Fruit fly (Drosophila melanogaster) whole organism, embryonic: ENCODE measurements around the gene Gnmt.

ENCODE experiments used
- Bdp1 ChIP-seq: fragments of 200-800 bp; sonication (Bioruptor generic); optimal IDR thresholded peaks from 3 replicates; lab custom pipeline; 2016; ENCODE audit warnings: missing biosample characterization, missing genetic modification characterization
- Bteb2 ChIP-seq: fragments of 200-800 bp; sonication (Bioruptor generic); optimal IDR thresholded peaks from 2 replicates; lab custom pipeline; 2016; ENCODE audit warnings: missing biosample characterization, missing genetic modification characterization
- CG1024 ChIP-seq: fragments of 200-800 bp; sonication (Bioruptor generic); IDR thresholded peaks from 2 replicates; pipeline ENCODE4 v1.3.6; 2022; ENCODE audit warnings: missing biosample characterization, missing genetic modification characterization
- CG12071 ChIP-seq: fragments of 200-800 bp; sonication (Bioruptor generic); optimal IDR thresholded peaks from 3 replicates; lab custom pipeline; 2018; ENCODE audit warnings: missing biosample characterization, mild to moderate bottlenecking, missing genetic modification characterization
- CG12391 ChIP-seq: fragments of 200-800 bp; sonication (Bioruptor generic); optimal IDR thresholded peaks from 3 replicates; lab custom pipeline; 2018; ENCODE audit warnings: missing biosample characterization, mild to moderate bottlenecking, missing genetic modification characterization, moderate library complexity
- CG12744 ChIP-seq: fragments of 200-800 bp; sonication (Bioruptor generic); optimal IDR thresholded peaks from 2 replicates; lab custom pipeline; 2016; ENCODE audit warnings: missing biosample characterization, missing genetic modification characterization
- CG13424 ChIP-seq: fragments of 200-800 bp; sonication (Bioruptor generic); optimal IDR thresholded peaks from 2 replicates; lab custom pipeline; 2019; ENCODE audit warnings: missing biosample characterization, mild to moderate bottlenecking, missing genetic modification characterization, moderate library complexity
- CG13775 ChIP-seq: fragments of 200-800 bp; sonication (Bioruptor generic); optimal IDR thresholded peaks from 3 replicates; lab custom pipeline; 2017; ENCODE audit warnings: missing biosample characterization, mild to moderate bottlenecking, missing genetic modification characterization
- CG14860 ChIP-seq: fragments of 200-800 bp; sonication (Bioruptor generic); IDR thresholded peaks from 3 replicates; pipeline ENCODE4 v1.3.6; 2022; ENCODE audit warnings: missing biosample characterization, missing genetic modification characterization; ENCODE audit not compliant: partially characterized antibody
- CG15696 ChIP-seq: fragments of 200-800 bp; sonication (Bioruptor generic); optimal IDR thresholded peaks from 2 replicates; lab custom pipeline; 2019; ENCODE audit warnings: missing biosample characterization, mild to moderate bottlenecking, missing genetic modification characterization, moderate library complexity
- CG17912 ChIP-seq: fragments of 200-800 bp; sonication (Bioruptor generic); optimal IDR thresholded peaks from 2 replicates; lab custom pipeline; 2018; ENCODE audit warnings: missing biosample characterization, mild to moderate bottlenecking, missing genetic modification characterization
- CG18262 ChIP-seq: fragments of 200-800 bp; optimal IDR thresholded peaks from 3 replicates; lab custom pipeline; 2019; ENCODE audit warnings: missing biosample characterization, mild to moderate bottlenecking, missing genetic modification characterization, moderate library complexity
- CG34422 ChIP-seq: fragments of 200-800 bp; sonication (Bioruptor generic); IDR thresholded peaks from 3 replicates; pipeline ENCODE4 v1.3.6; 2022; ENCODE audit warnings: missing biosample characterization, missing genetic modification characterization
- CG3847 ChIP-seq: fragments of 200-800 bp; sonication (Bioruptor generic); IDR thresholded peaks from 2 replicates; pipeline ENCODE4 v1.3.6; 2022; ENCODE audit warnings: missing biosample characterization, missing genetic modification characterization
- CG42726 ChIP-seq: fragments of 200-800 bp; sonication (Bioruptor generic); IDR thresholded peaks from 2 replicates; pipeline ENCODE4 v1.3.6; 2022; ENCODE audit warnings: missing biosample characterization, missing genetic modification characterization; ENCODE audit not compliant: partially characterized antibody
- CG4328 ChIP-seq: fragments of 200-800 bp; sonication (Bioruptor generic); optimal IDR thresholded peaks from 3 replicates; lab custom pipeline; 2017; ENCODE audit warnings: missing biosample characterization, missing genetic modification reagents, missing genetic modification characterization
- CG4360 ChIP-seq: fragments of 200-800 bp; sonication (Bioruptor generic); IDR thresholded peaks from 2 replicates; pipeline ENCODE4 v1.3.6; 2022; ENCODE audit warnings: missing biosample characterization, missing genetic modification characterization
- CG6689 ChIP-seq: fragments of 200-800 bp; sonication (Bioruptor generic); IDR thresholded peaks from 2 replicates; pipeline ENCODE4 v1.3.6; 2022; ENCODE audit warnings: missing biosample characterization, missing genetic modification characterization
- CG7556 ChIP-seq: fragments of 200-800 bp; sonication (Bioruptor generic); optimal IDR thresholded peaks from 2 replicates; lab custom pipeline; 2017; ENCODE audit warnings: missing biosample characterization, mild to moderate bottlenecking, missing genetic modification characterization
- CG7928 ChIP-seq: fragments of 200-800 bp; sonication (Bioruptor generic); optimal IDR thresholded peaks from 2 replicates; lab custom pipeline; 2017; ENCODE audit warnings: missing biosample characterization, mild to moderate bottlenecking, missing genetic modification characterization
- CG8290 ChIP-seq, 3 experiments: fragments of 200-800 bp; sonication (Bioruptor generic); optimal IDR thresholded peaks; 2 replicates each; lab custom pipeline; 2016 to 2019; ENCODE audit warnings: missing biosample characterization in 3 of 3, missing genetic modification characterization in 3 of 3, mild to moderate bottlenecking in 2 of 3, moderate library complexity in 1 of 3
- CG8478 ChIP-seq: fragments of >200 bp; optimal IDR thresholded peaks from 2 replicates; lab custom pipeline; 2018
- CG9797 ChIP-seq: fragments of 200-800 bp; sonication (Bioruptor generic); optimal IDR thresholded peaks from 3 replicates; lab custom pipeline; 2018; ENCODE audit warnings: missing biosample characterization, mild to moderate bottlenecking, missing genetic modification characterization
- CrebB ChIP-seq: fragments of 200-800 bp; sonication (Bioruptor generic); optimal IDR thresholded peaks from 3 replicates; lab custom pipeline; 2018; ENCODE audit warnings: missing biosample characterization, mild to moderate bottlenecking, missing genetic modification characterization
- D ChIP-seq, 2 experiments: fragments of 200-800 bp in 1 of 2; fragments of >200 bp in 1 of 2; sonication (Bioruptor generic) in 1 of 2; optimal IDR thresholded peaks; 2 replicates in 1 of 2; 3 replicates in 1 of 2; lab custom pipeline; 2017; ENCODE audit warnings: mild to moderate bottlenecking in 1 of 2, missing biosample characterization in 1 of 2, missing genetic modification characterization in 1 of 2, missing genetic modification reagents in 1 of 2
- Meics ChIP-seq: fragments of 200-800 bp; sonication (Bioruptor generic); optimal IDR thresholded peaks from 2 replicates; lab custom pipeline; 2017; ENCODE audit warnings: missing biosample characterization, mild to moderate bottlenecking, missing genetic modification characterization
- Mes4 ChIP-seq: fragments of 200-800 bp; sonication (Bioruptor generic); optimal IDR thresholded peaks from 2 replicates; lab custom pipeline; 2016; ENCODE audit warnings: missing biosample characterization, missing genetic modification characterization
- NC2α ChIP-seq: fragments of 200-800 bp; sonication (Bioruptor generic); optimal IDR thresholded peaks from 2 replicates; lab custom pipeline; 2016; ENCODE audit warnings: missing biosample characterization, missing genetic modification characterization
- Nf-YA ChIP-seq: fragments of 200-800 bp; sonication (Bioruptor generic); IDR thresholded peaks from 2 replicates; pipeline ENCODE4 v1.3.6; 2022; ENCODE audit warnings: missing biosample characterization, missing genetic modification characterization
- ase ChIP-seq: fragments of 200-800 bp; sonication (Bioruptor generic); IDR thresholded peaks from 3 replicates; pipeline ENCODE4 v1.3.6; 2022; ENCODE audit warnings: missing biosample characterization, missing genetic modification characterization
- bab2 ChIP-seq: fragments of 200-800 bp; sonication (Bioruptor generic); optimal IDR thresholded peaks from 2 replicates; lab custom pipeline; 2016; ENCODE audit warnings: missing biosample characterization, missing genetic modification characterization
- chm ChIP-seq: fragments of 200-800 bp; sonication (Bioruptor generic); IDR thresholded peaks from 2 replicates; pipeline ENCODE4 v1.3.6; 2022; ENCODE audit warnings: missing biosample characterization, missing genetic modification characterization
- cwo ChIP-seq: fragments of 200-800 bp; sonication (Bioruptor generic); optimal IDR thresholded peaks from 3 replicates; lab custom pipeline; 2017; ENCODE audit warnings: missing biosample characterization, missing genetic modification characterization, mild to moderate bottlenecking, moderate library complexity, missing genetic modification reagents
- exex ChIP-seq: fragments of 200-800 bp; sonication (Bioruptor generic); optimal IDR thresholded peaks from 4 replicates; lab custom pipeline; 2018; ENCODE audit warnings: missing biosample characterization, mild to moderate bottlenecking, missing genetic modification characterization, moderate library complexity
- eyg ChIP-seq: fragments of 200-800 bp; sonication (Bioruptor generic); optimal IDR thresholded peaks from 3 replicates; lab custom pipeline; 2016; ENCODE audit warnings: missing biosample characterization, missing genetic modification characterization
- grn ChIP-seq: fragments of 200-800 bp; sonication (Bioruptor generic); optimal IDR thresholded peaks from 3 replicates; lab custom pipeline; 2017; ENCODE audit warnings: missing biosample characterization, missing genetic modification characterization
- lab ChIP-seq: fragments of 200-800 bp; sonication (Bioruptor generic); optimal IDR thresholded peaks from 3 replicates; lab custom pipeline; 2017; ENCODE audit warnings: missing biosample characterization, missing genetic modification characterization, mild to moderate bottlenecking, moderate library complexity, missing genetic modification reagents
- mld ChIP-seq: fragments of 200-800 bp; sonication (Bioruptor generic); IDR thresholded peaks from 3 replicates; pipeline ENCODE4 v1.3.6; 2022; ENCODE audit warnings: missing biosample characterization, missing genetic modification characterization; ENCODE audit not compliant: partially characterized antibody
- pzg ChIP-seq: fragments of 200-800 bp; sonication (Bioruptor generic); optimal IDR thresholded peaks from 3 replicates; lab custom pipeline; 2018; ENCODE audit warnings: missing biosample characterization, mild to moderate bottlenecking, missing genetic modification characterization, moderate library complexity
- salm ChIP-seq: fragments of 200-800 bp; sonication (Bioruptor generic); optimal IDR thresholded peaks from 2 replicates; lab custom pipeline; 2018; ENCODE audit warnings: missing biosample characterization, mild to moderate bottlenecking, missing genetic modification characterization
- shn ChIP-seq: fragments of 200-800 bp; sonication (Bioruptor generic); optimal IDR thresholded peaks from 3 replicates; lab custom pipeline; 2016; ENCODE audit warnings: missing biosample characterization, missing genetic modification characterization
- so ChIP-seq: fragments of 200-800 bp; sonication (Bioruptor generic); IDR thresholded peaks from 3 replicates; pipeline ENCODE4 v1.3.6; 2022; ENCODE audit warnings: missing biosample characterization, missing genetic modification characterization
- tup ChIP-seq: fragments of 200-800 bp; sonication (Bioruptor generic); optimal IDR thresholded peaks from 2 replicates; lab custom pipeline; 2016; ENCODE audit warnings: missing biosample characterization, mild to moderate bottlenecking, missing genetic modification characterization, moderate library complexity
- tx ChIP-seq: fragments of 200-800 bp; sonication (Bioruptor generic); optimal IDR thresholded peaks from 2 replicates; lab custom pipeline; 2016; ENCODE audit warnings: missing biosample characterization, missing genetic modification characterization
- vfl ChIP-seq: fragments of 200-800 bp; sonication (Bioruptor generic); optimal IDR thresholded peaks from 2 replicates; lab custom pipeline; 2016; ENCODE audit warnings: missing biosample characterization, missing genetic modification characterization
- wdn ChIP-seq: fragments of 200-800 bp; sonication (Bioruptor generic); IDR thresholded peaks from 2 replicates; pipeline ENCODE4 v1.3.6; 2022; ENCODE audit warnings: missing biosample characterization, missing genetic modification characterization
- wek ChIP-seq: fragments of 200-800 bp; sonication (Bioruptor generic); optimal IDR thresholded peaks from 3 replicates; lab custom pipeline; 2018; ENCODE audit warnings: missing biosample characterization, mild to moderate bottlenecking, missing genetic modification characterization, moderate library complexity

Gnmt gene

DNA sequence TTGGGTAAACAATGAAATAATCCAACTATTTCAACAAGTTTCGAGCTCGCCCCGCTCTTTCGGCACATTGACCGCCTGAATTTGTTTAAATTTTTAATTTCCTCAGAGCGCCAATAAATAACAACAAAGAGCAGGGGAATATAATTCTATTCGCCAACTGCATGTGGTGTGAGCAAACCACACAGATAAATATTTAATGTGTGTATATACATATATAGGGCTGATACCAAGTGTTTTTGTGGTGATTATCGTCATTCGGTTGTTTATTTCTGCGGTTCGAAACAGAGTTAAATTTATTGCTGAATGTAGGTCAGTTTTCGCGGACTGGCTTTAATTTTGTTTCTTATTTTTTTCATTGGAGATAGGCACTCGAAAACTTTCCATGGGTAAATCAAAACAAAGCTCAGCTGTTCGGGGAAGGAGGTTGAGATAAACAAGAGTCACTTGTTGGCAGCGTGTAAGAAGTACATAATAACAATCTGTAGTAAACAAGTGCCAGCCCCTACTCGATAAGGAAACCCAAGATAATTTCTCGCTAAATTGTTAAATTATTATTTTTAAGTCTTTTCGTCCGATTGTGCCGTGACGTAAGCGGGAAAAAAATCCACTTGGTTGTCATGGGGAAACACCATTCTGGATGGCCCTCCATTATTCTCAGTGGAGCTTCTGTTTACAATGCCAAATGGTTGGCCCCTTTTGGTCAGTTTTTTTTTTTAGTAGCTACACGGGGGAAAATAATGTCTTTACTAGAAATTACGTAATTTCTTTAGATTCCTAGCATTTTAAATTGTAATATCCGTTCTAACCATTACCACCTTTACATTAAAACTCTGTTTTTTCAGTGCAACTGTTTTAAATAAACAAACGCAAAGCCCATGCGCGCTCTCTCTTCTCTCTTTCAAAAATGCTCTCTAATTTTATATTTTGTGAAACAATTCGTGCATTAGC lies 43.5 kb downstream of the Gnmt start (continued):
- TF ChIP-seq wdn (GFP tag; lab: Robert Waterston, UW): peak; percentile 68; the same call in 1 of the 2 replicates
- no peak for TF ChIP-seq mld (GFP tag; lab: Robert Waterston, UW)
- peak; percentile 81 for TF ChIP-seq lab (GFP tag; lab: Kevin White, UChicago)
- TF ChIP-seq Bteb2: peak; percentile 25
- no peak for TF ChIP-seq Mes4 (GFP tag; lab: Kevin White, UChicago)
- peak; percentile 41 for TF ChIP-seq NC2α
- no peak for TF ChIP-seq CG12071 (GFP tag; lab: Kevin White, UChicago)
- peak; percentile 59 for TF ChIP-seq CG13424 (tag; lab: Kevin White, UChicago)
- TF ChIP-seq tx (GFP tag; lab: Kevin White, UChicago): no peak
- TF ChIP-seq CG12744 (GFP tag; lab: Kevin White, UChicago): peak; percentile 45
- no peak for TF ChIP-seq CG7928 (GFP tag; lab: Kevin White, UChicago)
- no peak for TF ChIP-seq grn
- peak; percentile 41 for TF ChIP-seq CG13775 (GFP tag; lab: Kevin White, UChicago)
- peak; percentile 47 for TF ChIP-seq CG7556 (GFP tag; lab: Kevin White, UChicago)
- no peak; the same call in 2 of the 3 replicates for TF ChIP-seq so (GFP tag; lab: Robert Waterston, UW)
- TF ChIP-seq bab2 (GFP tag; lab: Kevin White, UChicago): peak; percentile 44
- peak; percentile 56 for TF ChIP-seq CG3847 (GFP tag; lab: Robert Waterston, UW)
- TF ChIP-seq Meics: peak; percentile 61
- peak; percentile 14 for TF ChIP-seq CG4328 (GFP tag; lab: Kevin White, UChicago)
- TF ChIP-seq CrebB (tag; lab: Kevin White, UChicago): no peak
- peak; percentile 56; the same call in 2 of the 3 replicates for TF ChIP-seq ase (GFP tag; lab: Robert Waterston, UW)
- TF ChIP-seq CG17912: no peak
- no peak for TF ChIP-seq CG1024
- TF ChIP-seq salm (tag; lab: Kevin White, UChicago): no peak
- no peak for TF ChIP-seq D (optimal IDR thresholded peaks at IDR 0.05; lab: Kevin White, UChicago)
- no peak for TF ChIP-seq D (GFP tag; optimal IDR thresholded peaks at IDR 0.05; lab: Kevin White, UChicago)
- TF ChIP-seq CG6689: peak; percentile 42; the same call in 1 of the 2 replicates
- TF ChIP-seq pzg (GFP tag; lab: Kevin White, UChicago): no peak
- peak; percentile 25 for TF ChIP-seq CG18262 (tag; lab: Kevin White, UChicago)
- TF ChIP-seq CG15696 (tag; lab: Kevin White, UChicago): peak; percentile 1
- TF ChIP-seq shn (GFP tag; lab: Kevin White, UChicago): peak; percentile 4
- TF ChIP-seq eyg (GFP tag; lab: Kevin White, UChicago): peak; percentile 14
- no peak for TF ChIP-seq CG4360 (GFP tag; lab: Robert Waterston, UW)
- no peak for TF ChIP-seq CG14860 (GFP tag; lab: Robert Waterston, UW)
- TF ChIP-seq tup (GFP tag; lab: Kevin White, UChicago): no peak
- TF ChIP-seq cwo: peak; percentile 51
- TF ChIP-seq CG34422 (GFP tag; lab: Robert Waterston, UW): peak; percentile 37; the same call in 1 of the 3 replicates
- peak; percentile 37 for TF ChIP-seq Bdp1 (GFP tag; lab: Kevin White, UChicago)
- TF ChIP-seq exex (tag; lab: Kevin White, UChicago): peak; percentile 63
- no peak for TF ChIP-seq CG9797 (GFP tag; lab: Kevin White, UChicago)
- no peak for TF ChIP-seq CG42726 (GFP tag; lab: Robert Waterston, UW)
- TF ChIP-seq CG12391 (tag; lab: Kevin White, UChicago): peak; percentile 59
- no peak; the same call in 1 of the 2 replicates for TF ChIP-seq chm (GFP tag; lab: Robert Waterston, UW)
- TF ChIP-seq CG8290 (GFP tag; optimal IDR thresholded peaks at IDR 0.05; lab: Kevin White, UChicago): no peak
- no peak for TF ChIP-seq CG8290 (tag; optimal IDR thresholded peaks at IDR 0.05; lab: Kevin White, UChicago)
- no peak for TF ChIP-seq CG8478 (lab: Kevin White, UChicago)
- TF ChIP-seq vfl (GFP tag; lab: Kevin White, UChicago): peak; percentile 17
- no peak for TF ChIP-seq Nf-YA (GFP tag; lab: Robert Waterston, UW)
- peak; percentile 22 for TF ChIP-seq wek (GFP tag; lab: Kevin White, UChicago)
